Worm (Caenorhabditis elegans) whole organism, L4 larva: ENCODE measurements around the gene wago-4.

Experiments used
- aha-1 ChIP-seq: fragments of 150-350 bp; peaks from one replicate; lab custom pipeline; 2014; ENCODE audit warnings: missing biosample characterization, missing genetic modification characterization
- aly-2 ChIP-seq: sonication (generic microtip); optimal IDR thresholded peaks from 2 replicates; lab custom pipeline; 2018; ENCODE audit warnings: missing biosample characterization, missing genetic modification characterization
- ces-1 ChIP-seq: fragments of 150-350 bp; sonication (generic microtip); optimal IDR thresholded peaks from 4 replicates; lab custom pipeline; 2014; ENCODE audit warnings: missing biosample characterization, missing genetic modification reagents, missing genetic modification characterization
- dmd-6 ChIP-seq: fragments of 200-800 bp; sonication (Bioruptor generic); IDR thresholded peaks from 2 replicates; pipeline ENCODE4 v1.3.6; 2022; ENCODE audit warnings: missing genetic modification reagents, missing genetic modification characterization, missing compliant biosample characterization
- duxl-1 ChIP-seq: sonication (generic microtip); optimal IDR thresholded peaks from 2 replicates; lab custom pipeline; 2016; ENCODE audit warnings: mild to moderate bottlenecking, missing genetic modification characterization, moderate library complexity, missing compliant biosample characterization; ENCODE audit not compliant: poor library complexity
- jun-1 ChIP-seq: fragments of 150-350 bp; optimal IDR thresholded peaks from 2 replicates; lab custom pipeline; 2014; ENCODE audit warnings: missing biosample characterization, missing genetic modification reagents, missing genetic modification characterization
- lin-15B ChIP-seq: fragments of 150-350 bp; sonication (generic microtip); optimal IDR thresholded peaks from 3 replicates; lab custom pipeline; 2014; ENCODE audit warnings: missing biosample characterization, missing genetic modification characterization
- nhr-77 ChIP-seq: fragments of 150-350 bp; optimal IDR thresholded peaks from 2 replicates; lab custom pipeline; 2014; ENCODE audit warnings: missing biosample characterization, missing genetic modification characterization
- snpc-4 ChIP-seq: fragments of 150-350 bp; optimal IDR thresholded peaks from 2 replicates; lab custom pipeline; 2014; ENCODE audit warnings: missing biosample characterization, missing genetic modification characterization
- unc-62 ChIP-seq, 3 experiments: fragments of 150-350 bp in 1 of 3; sonication (generic microtip); optimal IDR thresholded peaks in 2 of 3; peaks in 1 of 3; 1 replicate in 1 of 3; 2 replicates in 2 of 3; lab custom pipeline; 2014 to 2017; ENCODE audit warnings: missing biosample characterization in 3 of 3, missing genetic modification characterization in 3 of 3, missing genetic modification reagents in 3 of 3, missing genotype in 1 of 3
- vab-7 ChIP-seq: fragments of 200-800 bp; sonication (Bioruptor generic); IDR thresholded peaks from 2 replicates; pipeline ENCODE4 v1.3.6; 2022; ENCODE audit warnings: missing genetic modification reagents, missing genetic modification characterization, missing compliant biosample characterization
- zag-1 ChIP-seq: fragments of 150-350 bp; optimal IDR thresholded peaks from 2 replicates; lab custom pipeline; 2014; ENCODE audit warnings: missing biosample characterization, missing genetic modification characterization
- ztf-11 ChIP-seq: fragments of 150-350 bp; optimal IDR thresholded peaks from 2 replicates; lab custom pipeline; 2014; ENCODE audit warnings: missing biosample characterization, missing genetic modification characterization

ce11 chrII:12897361-12897760 lies 22.0 kb upstream of the wago-4 start:
- no peak for TF ChIP-seq ztf-11 (tag; lab: Kevin White, UChicago)
- TF ChIP-seq nhr-77 (tag; lab: Kevin White, UChicago): peak; percentile 42
- TF ChIP-seq vab-7 (GFP tag; lab: Robert Waterston, UW): no peak
- TF ChIP-seq unc-62 (GFP tag; optimal IDR thresholded peaks at IDR 0.05 in 1 of 2; lab: Kevin White, UChicago): no peak
- no peak for TF ChIP-seq unc-62 (tag; optimal IDR thresholded peaks at IDR 0.05; lab: Kevin White, UChicago)
- no peak for TF ChIP-seq aly-2 (tag; lab: Kevin White, UChicago)
- TF ChIP-seq lin-15B (tag; lab: Kevin White, UChicago): no peak
- peak; percentile 93 for TF ChIP-seq aha-1 (tag; lab: Kevin White, UChicago)
- TF ChIP-seq jun-1: no peak
- no peak for TF ChIP-seq dmd-6 (GFP tag; lab: Robert Waterston, UW)
- no peak for TF ChIP-seq duxl-1
- no peak for TF ChIP-seq zag-1 (tag; lab: Kevin White, UChicago)
- no peak for TF ChIP-seq ces-1 (GFP tag; lab: Kevin White, UChicago)
- no peak for TF ChIP-seq snpc-4
